Worm (Caenorhabditis elegans) whole organism, L1 larva: ENCODE measurements around the gene lelo-3.

Experiments used
- C04F5.9 ChIP-seq: sonication (generic microtip); optimal IDR thresholded peaks from 2 replicates; lab custom pipeline; 2016; ENCODE audit warnings: missing genetic modification characterization, missing compliant biosample characterization
- C16A3.4 ChIP-seq: fragments of 150-350 bp; optimal IDR thresholded peaks from 2 replicates; lab custom pipeline; 2014; ENCODE audit warnings: missing biosample characterization, missing genetic modification characterization
- F16B12.6 ChIP-seq: fragments of 150-350 bp; optimal IDR thresholded peaks from 2 replicates; lab custom pipeline; 2014; ENCODE audit warnings: missing biosample characterization, missing genetic modification characterization
- Y116A8C.19 ChIP-seq: sonication (generic microtip); optimal IDR thresholded peaks from 2 replicates; lab custom pipeline; 2016; ENCODE audit warnings: missing compliant biosample characterization, missing genetic modification characterization, borderline replicate concordance
- aly-2 ChIP-seq: fragments of 150-350 bp; optimal IDR thresholded peaks from 2 replicates; lab custom pipeline; 2014; ENCODE audit warnings: missing biosample characterization, missing genetic modification characterization
- ama-1 ChIP-seq: fragments of 150-350 bp; optimal IDR thresholded peaks from 2 replicates; lab custom pipeline; 2014
- ceh-63 ChIP-seq: fragments of 200-800 bp; sonication (Bioruptor generic); optimal IDR thresholded peaks from 2 replicates; lab custom pipeline; 2018; ENCODE audit warnings: mild to moderate bottlenecking, missing genetic modification characterization, missing compliant biosample characterization
- ceh-8 ChIP-seq: fragments of 200-800 bp; sonication (Bioruptor generic); optimal IDR thresholded peaks from 2 replicates; lab custom pipeline; 2018; ENCODE audit warnings: mild to moderate bottlenecking, missing genetic modification characterization, moderate library complexity, missing compliant biosample characterization
- ceh-82 ChIP-seq, 3 experiments: fragments of 150-350 bp in 1 of 3; sonication (generic microtip) in 2 of 3; optimal IDR thresholded peaks; 2 replicates each; lab custom pipeline; 2014 to 2017; ENCODE audit warnings: missing biosample characterization in 3 of 3, missing genetic modification characterization in 3 of 3
- ces-1 ChIP-seq: fragments of 150-350 bp; optimal IDR thresholded peaks from 2 replicates; lab custom pipeline; 2014; ENCODE audit warnings: missing biosample characterization, missing genetic modification reagents, missing genetic modification characterization
- dsc-1 ChIP-seq: sonication (generic microtip); optimal IDR thresholded peaks from 2 replicates; lab custom pipeline; 2016; ENCODE audit warnings: mild to moderate bottlenecking, missing genetic modification characterization, missing compliant biosample characterization
- egl-13 ChIP-seq: sonication (generic microtip); optimal IDR thresholded peaks from 2 replicates; lab custom pipeline; 2016; ENCODE audit warnings: missing genotype, missing genetic modification reagents, missing genetic modification characterization, missing compliant biosample characterization
- elt-2 ChIP-seq: sonication (generic microtip); optimal IDR thresholded peaks from 2 replicates; lab custom pipeline; 2016; ENCODE audit warnings: missing genetic modification characterization, mild to moderate bottlenecking, inconsistent platforms, missing compliant biosample characterization, missing genetic modification reagents
- elt-3 ChIP-seq, 6 experiments: fragments of 150-350 bp in 1 of 6; sonication (generic microtip); optimal IDR thresholded peaks; 2 replicates each; lab custom pipeline; 2017 to 2018; ENCODE audit warnings: missing biosample characterization in 6 of 6, missing genetic modification characterization in 6 of 6, inconsistent platforms in 1 of 6
- ets-5 ChIP-seq: fragments of 200-800 bp; sonication (Bioruptor generic); IDR thresholded peaks from 2 replicates; pipeline ENCODE4 v1.3.6; 2022; ENCODE audit warnings: missing genetic modification characterization, missing compliant biosample characterization
- fkh-10 ChIP-seq: sonication (generic microtip); optimal IDR thresholded peaks from 2 replicates; lab custom pipeline; 2017; ENCODE audit warnings: missing biosample characterization, missing genetic modification reagents, missing genetic modification characterization
- fkh-8 ChIP-seq: sonication (generic microtip); optimal IDR thresholded peaks from 2 replicates; lab custom pipeline; 2016; ENCODE audit warnings: mild to moderate bottlenecking, missing genetic modification characterization, missing compliant biosample characterization
- fos-1 ChIP-seq: fragments of 150-350 bp; optimal IDR thresholded peaks from 2 replicates; lab custom pipeline; 2014; ENCODE audit warnings: missing biosample characterization, missing genetic modification characterization
- grh-1 ChIP-seq: fragments of 200-800 bp; sonication (Bioruptor generic); IDR thresholded peaks from 2 replicates; pipeline ENCODE4 v1.3.6; 2022; ENCODE audit warnings: missing genetic modification reagents, missing genetic modification characterization, missing compliant biosample characterization
- hlh-17 ChIP-seq: fragments of 200-800 bp; sonication (Bioruptor generic); optimal IDR thresholded peaks from 2 replicates; lab custom pipeline; 2018; ENCODE audit warnings: missing genetic modification characterization, mild to moderate bottlenecking, missing compliant biosample characterization, moderate library complexity, borderline replicate concordance
- hpl-2 ChIP-seq: fragments of 150-350 bp; optimal IDR thresholded peaks from 2 replicates; lab custom pipeline; 2014; ENCODE audit warnings: missing biosample characterization, missing genetic modification reagents, missing genetic modification characterization
- lin-13 ChIP-seq: fragments of 150-350 bp; optimal IDR thresholded peaks from 2 replicates; lab custom pipeline; 2014; ENCODE audit warnings: missing biosample characterization, missing genetic modification reagents, missing genetic modification characterization
- lin-14 ChIP-seq: fragments of 200-800 bp; sonication (Bioruptor generic); optimal IDR thresholded peaks from 2 replicates; lab custom pipeline; 2018; ENCODE audit warnings: mild to moderate bottlenecking, missing genetic modification characterization, moderate library complexity, missing compliant biosample characterization
- lin-15B ChIP-seq: fragments of 150-350 bp; sonication (generic microtip); optimal IDR thresholded peaks from 3 replicates; lab custom pipeline; 2014; ENCODE audit warnings: missing biosample characterization, missing genetic modification characterization
- lin-35 ChIP-seq, 2 experiments: fragments of 150-350 bp; optimal IDR thresholded peaks; 2 replicates each; lab custom pipeline; 2014; ENCODE audit warnings: missing biosample characterization in 2 of 2, missing genetic modification characterization in 2 of 2, missing genetic modification reagents in 2 of 2
- lsy-2 ChIP-seq, 2 experiments: fragments of 150-350 bp; optimal IDR thresholded peaks; 2 replicates each; lab custom pipeline; 2014; ENCODE audit warnings: missing biosample characterization in 2 of 2, missing genetic modification characterization in 2 of 2
- mdl-1 ChIP-seq, 2 experiments: fragments of 150-350 bp; optimal IDR thresholded peaks; 2 replicates each; lab custom pipeline; 2014 to 2017; ENCODE audit warnings: missing biosample characterization in 2 of 2, missing genetic modification characterization in 2 of 2, inconsistent platforms in 1 of 2
- mef-2 ChIP-seq: fragments of 150-350 bp; optimal IDR thresholded peaks from 2 replicates; lab custom pipeline; 2014; ENCODE audit warnings: missing biosample characterization, missing genetic modification characterization
- mep-1 ChIP-seq: fragments of 150-350 bp; optimal IDR thresholded peaks from 2 replicates; lab custom pipeline; 2014; ENCODE audit warnings: missing biosample characterization, missing genetic modification characterization
- nhr-11 ChIP-seq: fragments of 150-350 bp; optimal IDR thresholded peaks from 2 replicates; lab custom pipeline; 2014; ENCODE audit warnings: missing biosample characterization, missing genetic modification characterization
- nhr-12 ChIP-seq: sonication (generic microtip); optimal IDR thresholded peaks from 2 replicates; lab custom pipeline; 2017; ENCODE audit warnings: missing biosample characterization, missing genetic modification characterization
- nhr-28 ChIP-seq: fragments of 150-350 bp; optimal IDR thresholded peaks from 2 replicates; lab custom pipeline; 2014; ENCODE audit warnings: missing biosample characterization, missing genetic modification characterization
- nhr-47 ChIP-seq: sonication (generic microtip); optimal IDR thresholded peaks from 2 replicates; lab custom pipeline; 2016; ENCODE audit warnings: mild to moderate bottlenecking, missing genetic modification characterization, moderate library complexity, missing compliant biosample characterization
- nhr-71 ChIP-seq: sonication (generic microtip); optimal IDR thresholded peaks from 2 replicates; lab custom pipeline; 2016; ENCODE audit warnings: mild to moderate bottlenecking, missing genetic modification characterization, moderate library complexity, missing compliant biosample characterization
- nhr-85 ChIP-seq: sonication (generic microtip); peaks from one replicate; lab custom pipeline; 2016; ENCODE audit warnings: missing genetic modification characterization, inconsistent platforms, missing compliant biosample characterization
- nhr-90 ChIP-seq: sonication (generic microtip); optimal IDR thresholded peaks from 2 replicates; lab custom pipeline; 2016; ENCODE audit warnings: mild to moderate bottlenecking, missing genetic modification characterization, missing compliant biosample characterization; ENCODE audit not compliant: poor library complexity
- pag-3 ChIP-seq: sonication (generic microtip); optimal IDR thresholded peaks from 2 replicates; lab custom pipeline; 2017; ENCODE audit warnings: missing genetic modification characterization, mild to moderate bottlenecking, missing compliant biosample characterization, antibody characterized with exemption, borderline replicate concordance; ENCODE audit not compliant: insufficient read depth
- rnt-1 ChIP-seq: sonication (generic microtip); optimal IDR thresholded peaks from 2 replicates; lab custom pipeline; 2016; ENCODE audit warnings: mild to moderate bottlenecking, missing genetic modification characterization, moderate library complexity, missing compliant biosample characterization
- skn-1 ChIP-seq: fragments of 150-350 bp; optimal IDR thresholded peaks from 2 replicates; lab custom pipeline; 2014; ENCODE audit warnings: missing biosample characterization, missing genetic modification characterization
- snpc-4 ChIP-seq: fragments of 150-350 bp; optimal IDR thresholded peaks from 2 replicates; lab custom pipeline; 2014; ENCODE audit warnings: missing biosample characterization, missing genetic modification characterization
- snu-23 ChIP-seq: sonication (generic microtip); optimal IDR thresholded peaks from 2 replicates; lab custom pipeline; 2016; ENCODE audit warnings: missing genetic modification characterization, missing compliant biosample characterization
- sptf-1 ChIP-seq: fragments of 150-350 bp; optimal IDR thresholded peaks from 2 replicates; lab custom pipeline; 2014; ENCODE audit warnings: missing biosample characterization, missing genetic modification characterization
- tbx-2 ChIP-seq: sonication (generic microtip); optimal IDR thresholded peaks from 2 replicates; lab custom pipeline; 2016; ENCODE audit warnings: missing genetic modification characterization, missing compliant biosample characterization
- unc-130 ChIP-seq: fragments of 150-350 bp; optimal IDR thresholded peaks from 2 replicates; lab custom pipeline; 2017; ENCODE audit warnings: missing biosample characterization, missing genetic modification characterization, inconsistent platforms
- unc-30 ChIP-seq: sonication (generic microtip); optimal IDR thresholded peaks from 2 replicates; lab custom pipeline; 2017; ENCODE audit warnings: missing biosample characterization, missing genetic modification characterization
- unc-62 ChIP-seq: fragments of 150-350 bp; optimal IDR thresholded peaks from 2 replicates; lab custom pipeline; 2014; ENCODE audit warnings: missing biosample characterization, missing genetic modification reagents, missing genetic modification characterization
- unc-86 ChIP-seq: sonication (generic microtip); optimal IDR thresholded peaks from 2 replicates; lab custom pipeline; 2016; ENCODE audit warnings: missing genetic modification characterization, missing compliant biosample characterization
- vab-15 ChIP-seq: sonication (generic microtip); optimal IDR thresholded peaks from 2 replicates; lab custom pipeline; 2017; ENCODE audit warnings: missing genotype, mild to moderate bottlenecking, missing genetic modification characterization, missing compliant biosample characterization
- xbp-1 ChIP-seq: sonication (generic microtip); optimal IDR thresholded peaks from 2 replicates; lab custom pipeline; 2016; ENCODE audit warnings: missing genetic modification characterization, missing compliant biosample characterization
- zag-1 ChIP-seq: fragments of 150-350 bp; optimal IDR thresholded peaks from 2 replicates; lab custom pipeline; 2014; ENCODE audit warnings: missing biosample characterization, missing genetic modification characterization

Gene lelo-3

ce11 chrX:5981698-5982097 lies 40.7 kb downstream of the lelo-3 start:
- TF ChIP-seq Y116A8C.19 (tag; lab: Kevin White, UChicago) (no peak), unc-86 (tag; lab: Kevin White, UChicago) (no peak), rnt-1 (tag; lab: Kevin White, UChicago) (no peak), fos-1 (tag; lab: Kevin White, UChicago) (no peak), vab-15 (tag; lab: Kevin White, UChicago) (no peak), hlh-17 (no peak), nhr-47 (tag; lab: Kevin White, UChicago) (peak; percentile 44), unc-30 (no peak), fkh-8 (peak; percentile 8), fkh-10 (GFP tag; lab: Kevin White, UChicago) (peak; percentile 62), F16B12.6 (no peak), dsc-1 (tag; lab: Kevin White, UChicago) (no peak), C04F5.9 (tag; lab: Kevin White, UChicago) (no peak), tbx-2 (tag; lab: Kevin White, UChicago) (no peak), nhr-12 (tag; lab: Kevin White, UChicago) (no peak), lin-35 (GFP tag; optimal IDR thresholded peaks at IDR 0.05; lab: Kevin White, UChicago) (no peak), hpl-2 (GFP tag; lab: Kevin White, UChicago) (no peak), lin-15B (tag; lab: Kevin White, UChicago) (no peak), skn-1 (no peak), ets-5 (GFP tag; lab: Robert Waterston, UW) (no peak), nhr-90 (tag; lab: Kevin White, UChicago) (no peak), egl-13 (tag; lab: Kevin White, UChicago) (no peak), snu-23 (GFP tag; lab: Kevin White, UChicago) (no peak), mdl-1 (tag; optimal IDR thresholded peaks at IDR 0.05; lab: Kevin White, UChicago) (no peak), zag-1 (tag; lab: Kevin White, UChicago) (no peak), elt-2 (tag; lab: Kevin White, UChicago) (no peak), mef-2 (tag; lab: Kevin White, UChicago) (no peak), unc-130 (no peak), xbp-1 (no peak), pag-3 (tag; lab: Kevin White, UChicago) (no peak), lsy-2 (tag; optimal IDR thresholded peaks at IDR 0.05; lab: Kevin White, UChicago) (peak in 1 of 2 experiments; percentile 4), sptf-1 (tag; lab: Kevin White, UChicago) (no peak), ces-1 (GFP tag; lab: Kevin White, UChicago) (no peak), mep-1 (tag; lab: Kevin White, UChicago) (no peak), C16A3.4 (tag; lab: Kevin White, UChicago) (no peak), ceh-63 (GFP tag; lab: Kevin White, UChicago) (no peak), unc-62 (GFP tag; lab: Kevin White, UChicago) (no peak), ceh-8 (GFP tag; lab: Kevin White, UChicago) (no peak), lin-14 (GFP tag; lab: Kevin White, UChicago) (peak; percentile 75), ceh-82 (tag; optimal IDR thresholded peaks at IDR 0.05; lab: Kevin White, UChicago) (peak in 1 of 3 experiments; percentile 23), elt-3 (tag; optimal IDR thresholded peaks at IDR 0.05; lab: Kevin White, UChicago) (no peak), aly-2 (tag; lab: Kevin White, UChicago) (no peak)
- TF ChIP-seq, all 84 proteins: peak for 6

ce11 chrX:5977754-5978153 lies 44.6 kb downstream of the lelo-3 start, which contains the start of gene kin-2:
Gene kin-2, minus strand, starts transcription at chrX:5977854.
- TF ChIP-seq unc-86 (tag; lab: Kevin White, UChicago) (no peak), nhr-71 (no peak), grh-1 (no peak), C16A3.4 (tag; lab: Kevin White, UChicago) (no peak), nhr-85 (tag; lab: Kevin White, UChicago) (no peak), fkh-8 (no peak), nhr-11 (tag; lab: Kevin White, UChicago) (no peak), Y116A8C.19 (tag; lab: Kevin White, UChicago) (no peak), lin-13 (GFP tag; lab: Kevin White, UChicago) (no peak), elt-2 (tag; lab: Kevin White, UChicago) (no peak), ets-5 (GFP tag; lab: Robert Waterston, UW) (no peak), ama-1 (lab: Kevin White, UChicago) (no peak), nhr-28 (no peak), lsy-2 (tag; optimal IDR thresholded peaks at IDR 0.05; lab: Kevin White, UChicago) (no peak), snpc-4 (tag; lab: Kevin White, UChicago) (no peak)
- TF ChIP-seq, all 84 proteins: peak for 0
